Worm (Caenorhabditis elegans): ENCODE data around the gene C47A4.3.

ce11 chrIV:13693976-13694375 lies 48.2 kb downstream of the C47A4.3 start:
- TF ChIP-seq F13C5.2 (tag; optimal IDR thresholded peaks at IDR 0.05) (no peak), ceh-36 (tag; optimal IDR thresholded peaks at IDR 0.05) (no peak), hmg-4 (GFP tag; optimal IDR thresholded peaks at IDR 0.05) (no peak), ama-1 (optimal IDR thresholded peaks at IDR 0.05) (no peak), tbx-37 (GFP tag; conservative IDR thresholded peaks at IDR 0.05) (no peak), aly-1 (tag; optimal IDR thresholded peaks at IDR 0.05) (no peak), ceh-13 (GFP tag; optimal IDR thresholded peaks at IDR 0.05) (no peak), flt-1 (GFP tag; IDR thresholded peaks at IDR 0.05) (no peak), scrt-1 (GFP tag; IDR thresholded peaks at IDR 0.05) (no peak), ets-7 (tag; optimal IDR thresholded peaks at IDR 0.05) (no peak), pes-1 (GFP tag; IDR thresholded peaks at IDR 0.05) (no peak), hmbx-1 (tag; optimal IDR thresholded peaks at IDR 0.05) (no peak), hnd-1 (tag; optimal IDR thresholded peaks at IDR 0.05) (no peak), B0310.2 (tag; optimal IDR thresholded peaks at IDR 0.05) (no peak)
